Fruit fly (Drosophila melanogaster): ENCODE data around the gene Alms1b.

- TF ChIP-seq CG5204 (GFP tag; optimal IDR thresholded peaks at IDR 0.05) (no peak), tj (GFP tag; optimal IDR thresholded peaks at IDR 0.05) (no peak), CG7101 (tag; optimal IDR thresholded peaks at IDR 0.05) (no peak), Crg-1 (GFP tag; optimal IDR thresholded peaks at IDR 0.05) (no peak), Clk (GFP tag; optimal IDR thresholded peaks at IDR 0.05) (no peak), Mnt (GFP tag; optimal IDR thresholded peaks at IDR 0.05) (no peak), cnc (optimal IDR thresholded peaks at IDR 0.05) (no peak), CG12768 (GFP tag; optimal IDR thresholded peaks at IDR 0.05) (no peak)
Observed at dm6 chrX:4654397-4654796, 23.7 kb upstream of the Alms1b start, which contains the start of gene CG15473.

Measured in whole organism, adult.